Worm (Caenorhabditis elegans): Measurements from ENCODE around the gene ZK1073.1.

ZK1073.1 gene

ce11 chrX:16163402-16163801 lies 34.7 kb upstream of the ZK1073.1 start, which contains the start of gene F09C8.1:
Gene F09C8.1 (minus strand): TSS chrX:16163524.
- peak in 1 of 2 experiments; percentile 4 for TF ChIP-seq lin-35 (GFP tag; optimal IDR thresholded peaks at IDR 0.05)
- no peak for TF ChIP-seq efl-1 (optimal IDR thresholded peaks at IDR 0.05)
- peak in 1 of 2 experiments; percentile 42 for TF ChIP-seq efl-1 (GFP tag; optimal IDR thresholded peaks at IDR 0.05 in 1 of 2)
- TF ChIP-seq lin-39 (tag; optimal IDR thresholded peaks at IDR 0.05), result no peak
- TF ChIP-seq nhr-71 (tag; optimal IDR thresholded peaks at IDR 0.05), result peak; percentile 4
- peak; percentile 97 for TF ChIP-seq elt-2 (tag; optimal IDR thresholded peaks at IDR 0.05)
- peak; percentile 31 for TF ChIP-seq nhr-20 (tag; optimal IDR thresholded peaks at IDR 0.05)
- TF ChIP-seq nhr-28 (tag; optimal IDR thresholded peaks at IDR 0.05), result no peak
- peak in 1 of 2 experiments; percentile 43 for TF ChIP-seq mdl-1 (tag; optimal IDR thresholded peaks at IDR 0.05)

ce11 chrX:16160924-16161323 lies 32.3 kb upstream of the ZK1073.1 start:
- TF ChIP-seq nhr-12 (tag; optimal IDR thresholded peaks at IDR 0.05), result no peak
- no peak for TF ChIP-seq ama-1 (optimal IDR thresholded peaks at IDR 0.05)
- no peak for TF ChIP-seq sup-37 (GFP tag; optimal IDR thresholded peaks at IDR 0.05)
- no peak for TF ChIP-seq C04F5.9 (tag; optimal IDR thresholded peaks at IDR 0.05)
- TF ChIP-seq aha-1 (tag; optimal IDR thresholded peaks at IDR 0.05), result no peak
- no peak for TF ChIP-seq lsy-2 (tag; optimal IDR thresholded peaks at IDR 0.05)
- no peak for TF ChIP-seq nhr-19 (GFP tag; conservative IDR thresholded peaks at IDR 0.05)
- TF ChIP-seq efl-1 (optimal IDR thresholded peaks at IDR 0.05), result no peak
- TF ChIP-seq efl-1 (GFP tag; optimal IDR thresholded peaks at IDR 0.05 in 1 of 2), result no peak
- no peak for TF ChIP-seq pax-3 (tag; optimal IDR thresholded peaks at IDR 0.05)
- no peak for TF ChIP-seq ceh-63 (GFP tag; optimal IDR thresholded peaks at IDR 0.05)
- no peak for TF ChIP-seq jun-1 (tag; optimal IDR thresholded peaks at IDR 0.05)
- TF ChIP-seq ztf-4 (tag; optimal IDR thresholded peaks at IDR 0.05), result no peak
- TF ChIP-seq nhr-76 (tag; optimal IDR thresholded peaks at IDR 0.05), result no peak
- no peak for TF ChIP-seq nhr-77 (tag; optimal IDR thresholded peaks at IDR 0.05)
- TF ChIP-seq ztf-11 (tag; optimal IDR thresholded peaks at IDR 0.05), result no peak
- no peak for TF ChIP-seq sptf-1 (tag; optimal IDR thresholded peaks at IDR 0.05)
- TF ChIP-seq skn-1 (tag; optimal IDR thresholded peaks at IDR 0.05), result no peak
- no peak for TF ChIP-seq ets-5 (GFP tag; IDR thresholded peaks at IDR 0.05)
- TF ChIP-seq lin-14 (GFP tag; optimal IDR thresholded peaks at IDR 0.05), result no peak

ce11 chrX:16159359-16159758 lies 30.7 kb upstream of the ZK1073.1 start:
- TF ChIP-seq snpc-4 (tag; optimal IDR thresholded peaks at IDR 0.05), result no peak
- no peak for TF ChIP-seq snu-23 (GFP tag; optimal IDR thresholded peaks at IDR 0.05)
- TF ChIP-seq efl-1 (optimal IDR thresholded peaks at IDR 0.05), result no peak
- peak in 1 of 2 experiments; percentile 62 for TF ChIP-seq efl-1 (GFP tag; optimal IDR thresholded peaks at IDR 0.05 in 1 of 2)
- TF ChIP-seq ces-1 (GFP tag; optimal IDR thresholded peaks at IDR 0.05), result no peak
- TF ChIP-seq nhr-237 (tag; optimal IDR thresholded peaks at IDR 0.05), result no peak
- TF ChIP-seq unc-130 (tag; optimal IDR thresholded peaks at IDR 0.05), result no peak
- no peak for TF ChIP-seq lir-3 (tag; optimal IDR thresholded peaks at IDR 0.05; ENCODE audit: poor library complexity)
- TF ChIP-seq tlp-1 (tag; optimal IDR thresholded peaks at IDR 0.05), result no peak
- TF ChIP-seq efl-3 (GFP tag; optimal IDR thresholded peaks at IDR 0.05), result no peak
- no peak for TF ChIP-seq fkh-10 (GFP tag; optimal IDR thresholded peaks at IDR 0.05)
- no peak for TF ChIP-seq nhr-12 (tag; optimal IDR thresholded peaks at IDR 0.05)
- TF ChIP-seq skn-1 (tag; optimal IDR thresholded peaks at IDR 0.05), result peak; percentile 92
- TF ChIP-seq ceh-88 (GFP tag; IDR thresholded peaks at IDR 0.05), result no peak
- no peak for TF ChIP-seq nhr-90 (tag; optimal IDR thresholded peaks at IDR 0.05; ENCODE audit: poor library complexity)
- no peak for TF ChIP-seq lin-15B (tag; optimal IDR thresholded peaks at IDR 0.05)
- TF ChIP-seq ama-1 (optimal IDR thresholded peaks at IDR 0.05), result no peak
- no peak for TF ChIP-seq blmp-1 (tag; optimal IDR thresholded peaks at IDR 0.05)
- TF ChIP-seq rnt-1 (tag; optimal IDR thresholded peaks at IDR 0.05), result no peak
- TF ChIP-seq unc-98 (GFP tag; IDR thresholded peaks at IDR 0.05), result no peak
- TF ChIP-seq nhr-84 (tag; optimal IDR thresholded peaks at IDR 0.05), result no peak
- TF ChIP-seq grh-1 (GFP tag; IDR thresholded peaks at IDR 0.05), result no peak
- no peak for TF ChIP-seq nhr-28 (tag; optimal IDR thresholded peaks at IDR 0.05)
- no peak for TF ChIP-seq dpl-1 (GFP tag; optimal IDR thresholded peaks at IDR 0.05)
- no peak for TF ChIP-seq Y116A8C.19 (tag; optimal IDR thresholded peaks at IDR 0.05; ENCODE audit: borderline replicate concordance)
- no peak for TF ChIP-seq alr-1 (tag; optimal IDR thresholded peaks at IDR 0.05; ENCODE audit: borderline replicate concordance)
- peak; percentile 65 for TF ChIP-seq dsc-1 (tag; optimal IDR thresholded peaks at IDR 0.05)
- no peak for TF ChIP-seq sptf-1 (tag; optimal IDR thresholded peaks at IDR 0.05)
- peak; percentile 22 for TF ChIP-seq nhr-71 (tag; optimal IDR thresholded peaks at IDR 0.05)
- TF ChIP-seq nhr-19 (GFP tag; conservative IDR thresholded peaks at IDR 0.05), result no peak
- no peak for TF ChIP-seq vab-15 (tag; optimal IDR thresholded peaks at IDR 0.05)
- no peak for TF ChIP-seq ets-5 (GFP tag; IDR thresholded peaks at IDR 0.05)
- TF ChIP-seq zag-1 (tag; optimal IDR thresholded peaks at IDR 0.05), result no peak

All from whole organism, L1 larva.